Worm (Caenorhabditis elegans): ENCODE measurements around the gene Y73B6BL.29.
"Not testable (repeated sequence)": the region's sequence is repeated elsewhere in the genome, so short reads cannot be mapped to it uniquely, and the experiment has no call there.

The Y73B6BL.29 gene

ce11 chrIV:6337353-6337752 is 15.6 kb downstream of the Y73B6BL.29 start, which contains the start of gene ipla-6:
TSS of gene ipla-6 (plus strand) at chrIV:6337653.
- TF ChIP-seq flt-1 (GFP tag; IDR thresholded peaks at IDR 0.05) (no peak), ceh-13 (GFP tag; optimal IDR thresholded peaks at IDR 0.05) (no peak), pes-1 (GFP tag; IDR thresholded peaks at IDR 0.05) (no peak), ceh-36 (tag; optimal IDR thresholded peaks at IDR 0.05) (no peak), sea-1 (GFP tag; conservative IDR thresholded peaks at IDR 0.05) (no peak), hmg-4 (GFP tag; optimal IDR thresholded peaks at IDR 0.05) (no peak)

- no peak for TF ChIP-seq hmbx-1 (tag; optimal IDR thresholded peaks at IDR 0.05)
- no peak for TF ChIP-seq ceh-36 (tag; optimal IDR thresholded peaks at IDR 0.05)
- no peak for TF ChIP-seq ama-1 (optimal IDR thresholded peaks at IDR 0.05)
- no peak for TF ChIP-seq aly-1 (tag; optimal IDR thresholded peaks at IDR 0.05)
- TF ChIP-seq tbx-37 (GFP tag; conservative IDR thresholded peaks at IDR 0.05), result no peak
These were observed 20.7 kb downstream of the Y73B6BL.29 start, which contains the start of gene Y73B6BL.288 for ce11 chrIV:6342431-6342830. TSS of gene Y73B6BL.288 (minus strand) at chrIV:6342531.

- TF ChIP-seq sea-1 (GFP tag; conservative IDR thresholded peaks at IDR 0.05), result no peak
These were observed 21.1 kb downstream of the Y73B6BL.29 start, which contains the start of gene Y73B6BL.14 for ce11 chrIV:6342876-6343275. TSS of gene Y73B6BL.14 (minus strand) at chrIV:6342976.

ce11 chrIV:6347213-6347612 is 25.5 kb downstream of the Y73B6BL.29 start, which contains the start of gene Y73B6BL.289:
TSS of gene Y73B6BL.289 (plus strand) at chrIV:6347513.
- not testable (repeated sequence) for TF ChIP-seq aly-1, tra-4, B0310.2 (tag; optimal IDR thresholded peaks at IDR 0.05)

- no peak for TF ChIP-seq pes-1 (GFP tag; IDR thresholded peaks at IDR 0.05)
These were observed 39.9 kb downstream of the Y73B6BL.29 start, which contains the start of gene Y73B6BL.47 for ce11 chrIV:6361668-6362067. TSS of gene Y73B6BL.47 (plus strand) at chrIV:6361968.

- no peak for TF ChIP-seq tra-4 (tag; optimal IDR thresholded peaks at IDR 0.05)
- TF ChIP-seq hnd-1 (tag; optimal IDR thresholded peaks at IDR 0.05), result no peak
- TF ChIP-seq hmg-4 (GFP tag; optimal IDR thresholded peaks at IDR 0.05), result no peak
- TF ChIP-seq ceh-36 (tag; optimal IDR thresholded peaks at IDR 0.05), result no peak
- no peak for TF ChIP-seq sea-1 (GFP tag; conservative IDR thresholded peaks at IDR 0.05)
- no peak for TF ChIP-seq ama-1 (optimal IDR thresholded peaks at IDR 0.05)
- no peak for TF ChIP-seq ets-7 (tag; optimal IDR thresholded peaks at IDR 0.05)
- TF ChIP-seq tbx-11 (GFP tag; IDR thresholded peaks at IDR 0.05), result no peak
- no peak for TF ChIP-seq flt-1 (GFP tag; IDR thresholded peaks at IDR 0.05)
- TF ChIP-seq ceh-13 (GFP tag; optimal IDR thresholded peaks at IDR 0.05), result no peak
- TF ChIP-seq F13C5.2 (tag; optimal IDR thresholded peaks at IDR 0.05), result no peak
- no peak for TF ChIP-seq hmbx-1 (tag; optimal IDR thresholded peaks at IDR 0.05)
These were observed 41.9 kb downstream of the Y73B6BL.29 start for ce11 chrIV:6363604-6364003.

- TF ChIP-seq flt-1 (GFP tag; IDR thresholded peaks at IDR 0.05) (no peak), tbx-37 (GFP tag; conservative IDR thresholded peaks at IDR 0.05) (no peak), ceh-13 (GFP tag; optimal IDR thresholded peaks at IDR 0.05) (no peak), pes-1 (GFP tag; IDR thresholded peaks at IDR 0.05) (no peak), ceh-36 (tag; optimal IDR thresholded peaks at IDR 0.05) (no peak), sea-1 (GFP tag; conservative IDR thresholded peaks at IDR 0.05) (no peak), ets-7 (tag; optimal IDR thresholded peaks at IDR 0.05) (no peak), hnd-1 (tag; optimal IDR thresholded peaks at IDR 0.05) (no peak), ama-1 (optimal IDR thresholded peaks at IDR 0.05) (no peak), F13C5.2 (tag; optimal IDR thresholded peaks at IDR 0.05) (no peak), tbx-11 (GFP tag; IDR thresholded peaks at IDR 0.05) (no peak), hmg-4 (GFP tag; optimal IDR thresholded peaks at IDR 0.05) (no peak), scrt-1 (GFP tag; IDR thresholded peaks at IDR 0.05) (no peak), B0310.2 (tag; optimal IDR thresholded peaks at IDR 0.05) (no peak), hmbx-1 (tag; optimal IDR thresholded peaks at IDR 0.05) (no peak), aly-1 (tag; optimal IDR thresholded peaks at IDR 0.05) (no peak), tra-4 (tag; optimal IDR thresholded peaks at IDR 0.05) (no peak)
These were observed 43.3 kb downstream of the Y73B6BL.29 start, which contains the start of gene Y73B6BL.270 for ce11 chrIV:6365045-6365444. TSS of gene Y73B6BL.270 (plus strand) at chrIV:6365345.

ce11 chrIV:6366032-6366431 is 44.3 kb downstream of the Y73B6BL.29 start:
- TF ChIP-seq flt-1 (GFP tag; IDR thresholded peaks at IDR 0.05), result no peak
- TF ChIP-seq ets-7 (tag; optimal IDR thresholded peaks at IDR 0.05), result no peak
- TF ChIP-seq hnd-1 (tag; optimal IDR thresholded peaks at IDR 0.05), result no peak
- TF ChIP-seq pes-1 (GFP tag; IDR thresholded peaks at IDR 0.05), result no peak
- no peak for TF ChIP-seq B0310.2 (tag; optimal IDR thresholded peaks at IDR 0.05)
- TF ChIP-seq ama-1 (optimal IDR thresholded peaks at IDR 0.05), result no peak
- no peak for TF ChIP-seq tbx-37 (GFP tag; conservative IDR thresholded peaks at IDR 0.05)
- TF ChIP-seq hmg-4 (GFP tag; optimal IDR thresholded peaks at IDR 0.05), result no peak
- TF ChIP-seq tra-4 (tag; optimal IDR thresholded peaks at IDR 0.05), result no peak

ce11 chrIV:6369489-6369888 is 47.8 kb downstream of the Y73B6BL.29 start:
- TF ChIP-seq aly-1 (tag; optimal IDR thresholded peaks at IDR 0.05), result no peak

All from whole organism, early embryonic.